Worm (Caenorhabditis elegans): ENCODE measurements around the gene H37A05.2.

DNA sequence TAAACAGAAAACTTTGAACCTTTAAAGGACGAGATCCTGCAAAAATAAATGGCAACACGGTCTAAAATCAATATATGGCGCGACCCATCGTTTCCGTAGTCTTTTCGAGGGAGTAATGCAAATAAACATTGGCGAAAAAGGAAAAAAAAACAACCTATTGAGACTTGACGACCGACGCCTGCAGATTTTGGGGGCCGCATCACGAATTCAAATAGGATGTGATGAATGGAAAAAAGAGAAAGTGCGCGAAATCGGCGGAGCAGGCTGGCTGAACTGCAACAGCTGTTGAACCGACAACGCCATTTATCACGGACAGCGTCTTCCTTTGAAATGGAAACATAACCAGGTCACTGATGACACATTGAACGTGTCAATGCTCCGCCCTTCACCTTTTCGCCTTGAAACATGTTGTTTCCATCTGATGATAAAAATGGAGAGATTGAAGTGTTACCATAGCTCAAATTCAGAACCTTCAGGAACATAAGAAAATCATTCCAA is 23.8 kb upstream of the H37A05.2 start:
- no peak for TF ChIP-seq F49E8.2 (tag; optimal IDR thresholded peaks at IDR 0.05; ENCODE audit: insufficient read depth)
- TF ChIP-seq bed-2 (GFP tag; IDR thresholded peaks at IDR 0.05): no peak
- no peak for TF ChIP-seq T07F8.4 (tag; optimal IDR thresholded peaks at IDR 0.05)
- no peak for TF ChIP-seq snpc-4 (GFP tag; optimal IDR thresholded peaks at IDR 0.05)
- no peak for TF ChIP-seq snpc-4 (tag; optimal IDR thresholded peaks at IDR 0.05)
- no peak for TF ChIP-seq ztf-22 (GFP tag; optimal IDR thresholded peaks at IDR 0.05)
- no peak for TF ChIP-seq ama-1 (optimal IDR thresholded peaks at IDR 0.05)
- no peak for TF ChIP-seq ama-1 (GFP tag; optimal IDR thresholded peaks at IDR 0.05)
- TF ChIP-seq F57A8.1 (GFP tag; optimal IDR thresholded peaks at IDR 0.05): no peak
- no peak for TF ChIP-seq K12H6.12 (tag; optimal IDR thresholded peaks at IDR 0.05)
- TF ChIP-seq zim-3 (tag; optimal IDR thresholded peaks at IDR 0.05): no peak
- TF ChIP-seq nhr-90 (tag; optimal IDR thresholded peaks at IDR 0.05): no peak
- TF ChIP-seq dpl-1 (GFP tag; optimal IDR thresholded peaks at IDR 0.05): no peak
